Worm (Caenorhabditis elegans): ENCODE results near the gene Y22D7AR.2.

Y22D7AR.2 gene

DNA sequence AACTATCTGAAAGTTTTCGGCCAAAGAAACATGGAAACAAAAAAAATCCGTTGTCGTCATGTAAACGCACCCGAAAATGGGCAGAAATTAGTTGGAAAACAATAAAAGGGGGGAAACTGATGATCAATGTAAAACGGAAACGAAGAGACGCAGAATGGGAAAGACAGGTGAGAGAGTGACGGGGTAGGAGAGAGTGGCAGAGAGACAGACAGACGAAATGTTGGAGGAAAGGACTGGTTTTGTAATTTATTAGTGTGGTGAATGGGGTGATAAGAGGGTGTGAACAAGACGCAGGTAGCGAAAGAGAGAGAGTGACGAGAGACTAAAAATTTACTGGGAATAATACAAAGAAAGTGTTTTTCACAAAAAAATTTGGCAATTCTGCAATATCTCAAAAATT is 24.8 kb upstream of the Y22D7AR.2 start:
- TF ChIP-seq pat-9 (tag; optimal IDR thresholded peaks at IDR 0.05): no peak
- TF ChIP-seq ceh-19 (GFP tag; optimal IDR thresholded peaks at IDR 0.05): no peak
- TF ChIP-seq sdc-2 (tag; optimal IDR thresholded peaks at IDR 0.05): no peak
- no peak for TF ChIP-seq hlh-15 (tag; optimal IDR thresholded peaks at IDR 0.05)
- TF ChIP-seq tbx-2 (tag; optimal IDR thresholded peaks at IDR 0.05): peak; percentile 44
- TF ChIP-seq unc-55 (GFP tag; optimal IDR thresholded peaks at IDR 0.05): peak; percentile 91
- TF ChIP-seq mec-3 (tag; optimal IDR thresholded peaks at IDR 0.05; ENCODE audit: borderline replicate concordance): no peak
- TF ChIP-seq nhr-232 (tag; optimal IDR thresholded peaks at IDR 0.05): no peak
- TF ChIP-seq dve-1 (tag; optimal IDR thresholded peaks at IDR 0.05): peak; percentile 15
- peak; percentile 55 for TF ChIP-seq ets-4 (tag; optimal IDR thresholded peaks at IDR 0.05)
- TF ChIP-seq che-1 (tag; optimal IDR thresholded peaks at IDR 0.05): no peak
- TF ChIP-seq ama-1 (optimal IDR thresholded peaks at IDR 0.05): no peak
- TF ChIP-seq odd-2 (tag; optimal IDR thresholded peaks at IDR 0.05): no peak
- peak; percentile 46 for TF ChIP-seq ceh-31 (tag; optimal IDR thresholded peaks at IDR 0.05)
- no peak for TF ChIP-seq eyg-1 (tag; optimal IDR thresholded peaks at IDR 0.05)
- TF ChIP-seq rnt-1 (tag; optimal IDR thresholded peaks at IDR 0.05): peak; percentile 27
- peak; percentile 15 for TF ChIP-seq C08G9.2 (tag; optimal IDR thresholded peaks at IDR 0.05)
- TF ChIP-seq pros-1 (tag; optimal IDR thresholded peaks at IDR 0.05): no peak
- TF ChIP-seq lim-6 (tag; optimal IDR thresholded peaks at IDR 0.05): no peak
- no peak for TF ChIP-seq K02D7.2 (tag; optimal IDR thresholded peaks at IDR 0.05)
- TF ChIP-seq ahr-1 (tag; optimal IDR thresholded peaks at IDR 0.05): no peak
- TF ChIP-seq nfya-1 (tag; optimal IDR thresholded peaks at IDR 0.05): peak; percentile 35
- no peak for TF ChIP-seq syd-9 (tag; optimal IDR thresholded peaks at IDR 0.05)
- peak; percentile 83 for TF ChIP-seq elt-2 (tag; optimal IDR thresholded peaks at IDR 0.05)
- TF ChIP-seq sox-2 (GFP tag; IDR thresholded peaks at IDR 0.05): no peak
- TF ChIP-seq ceh-22 (tag; optimal IDR thresholded peaks at IDR 0.05): no peak
- no peak for TF ChIP-seq ceh-2 (tag; optimal IDR thresholded peaks at IDR 0.05)

DNA sequence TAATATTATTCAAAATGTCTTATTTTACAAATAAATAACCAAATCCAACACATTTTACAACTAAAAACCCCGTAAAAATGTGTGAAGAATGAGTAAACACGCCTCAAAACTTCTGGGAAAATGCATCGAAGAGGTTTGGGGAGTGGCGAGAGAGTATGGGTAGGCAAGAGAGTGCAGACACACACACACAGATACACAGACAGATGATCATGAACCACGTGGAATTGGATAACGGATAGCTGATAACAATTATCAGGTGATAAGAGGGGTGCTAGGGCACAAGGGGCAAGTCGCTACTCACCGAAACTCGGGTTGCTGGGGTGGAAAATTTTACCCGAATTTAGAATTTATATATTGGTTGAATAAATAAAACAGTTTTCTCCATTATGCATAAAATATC is 23.5 kb upstream of the Y22D7AR.2 start:
- peak; percentile 51 for TF ChIP-seq hlh-30 (tag; optimal IDR thresholded peaks at IDR 0.05; ENCODE audit: insufficient read depth)
- no peak for TF ChIP-seq nfya-1 (tag; optimal IDR thresholded peaks at IDR 0.05)
- TF ChIP-seq elt-4 (tag; optimal IDR thresholded peaks at IDR 0.05): no peak
- TF ChIP-seq hlh-8 (tag; optimal IDR thresholded peaks at IDR 0.05): no peak
- TF ChIP-seq ceh-18 (tag; optimal IDR thresholded peaks at IDR 0.05): peak; percentile 33
- no peak for TF ChIP-seq ceh-9 (tag; optimal IDR thresholded peaks at IDR 0.05)
- no peak for TF ChIP-seq ceh-24 (tag; optimal IDR thresholded peaks at IDR 0.05)
- TF ChIP-seq elt-2 (tag; optimal IDR thresholded peaks at IDR 0.05): peak; percentile 86
- TF ChIP-seq pqm-1 (tag; optimal IDR thresholded peaks at IDR 0.05): no peak

DNA sequence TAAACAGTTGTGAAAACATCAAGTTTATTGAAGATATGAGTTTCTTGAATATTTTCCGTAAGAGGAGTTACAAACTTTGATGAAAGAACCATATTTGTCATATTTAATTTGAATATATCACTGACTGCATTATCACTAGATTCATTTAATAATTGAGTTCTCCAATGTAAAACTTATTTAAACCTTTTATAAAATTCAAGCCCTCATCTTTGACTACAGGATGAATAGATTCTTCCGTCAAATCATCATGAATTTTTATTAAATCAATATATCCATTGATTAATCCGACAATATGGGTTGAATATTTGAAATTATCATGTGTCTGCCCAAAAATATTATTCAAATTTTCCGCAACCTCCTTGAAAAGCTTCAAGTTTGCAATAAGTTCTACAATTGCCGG is 17.7 kb upstream of the Y22D7AR.2 start, which contains the start of gene Y22D7AR.7:
Gene Y22D7AR.7, minus strand, starts transcription at position 101 of the 400 bp plus-strand sequence.
- TF ChIP-seq ref-2 (tag; optimal IDR thresholded peaks at IDR 0.05) (no peak), syd-9 (tag; optimal IDR thresholded peaks at IDR 0.05) (no peak), ceh-19 (GFP tag; optimal IDR thresholded peaks at IDR 0.05) (no peak), ets-4 (tag; optimal IDR thresholded peaks at IDR 0.05) (no peak), ceh-45 (GFP tag; IDR thresholded peaks at IDR 0.05) (no peak), elt-4 (tag; optimal IDR thresholded peaks at IDR 0.05) (no peak), nhr-232 (tag; optimal IDR thresholded peaks at IDR 0.05) (no peak), pax-1 (tag; optimal IDR thresholded peaks at IDR 0.05) (no peak), fax-1 (tag; optimal IDR thresholded peaks at IDR 0.05) (no peak), unc-3 (GFP tag; conservative IDR thresholded peaks at IDR 0.05) (no peak), unc-3 (tag; optimal IDR thresholded peaks at IDR 0.05) (no peak), lin-11 (tag; optimal IDR thresholded peaks at IDR 0.05) (no peak), sdc-2 (tag; optimal IDR thresholded peaks at IDR 0.05) (no peak), unc-42 (tag; optimal IDR thresholded peaks at IDR 0.05) (no peak), unc-86 (tag; optimal IDR thresholded peaks at IDR 0.05) (no peak), unc-55 (GFP tag; optimal IDR thresholded peaks at IDR 0.05) (no peak), ceh-18 (tag; optimal IDR thresholded peaks at IDR 0.05) (no peak), dmd-4 (tag; optimal IDR thresholded peaks at IDR 0.05; ENCODE audit: borderline replicate concordance) (no peak)

All from whole organism, late embryonic.